Fruit fly (Drosophila melanogaster) whole organism, embryonic: ENCODE measurements around the gene CG15283.
A peak's percentile ranks its signal among the peaks of the same experiment; 100 is the strongest.

Experiments
- Atf3 ChIP-seq: fragments of 200-800 bp; sonication (Bioruptor generic); optimal IDR thresholded peaks from 3 replicates; lab custom pipeline; 2016; ENCODE audit warnings: missing biosample characterization, missing genetic modification characterization
- B-H1 ChIP-seq: fragments of 200-800 bp; sonication (Bioruptor generic); IDR thresholded peaks from 3 replicates; pipeline ENCODE4 v1.3.6; 2022; ENCODE audit warnings: missing biosample characterization, missing genetic modification characterization
- Bgb ChIP-seq: fragments of 200-800 bp; sonication (Bioruptor generic); IDR thresholded peaks from 2 replicates; pipeline ENCODE4 v1.3.6; 2022; ENCODE audit warnings: missing biosample characterization, missing genetic modification characterization; ENCODE audit not compliant: partially characterized antibody
- CG1024 ChIP-seq: fragments of 200-800 bp; sonication (Bioruptor generic); IDR thresholded peaks from 2 replicates; pipeline ENCODE4 v1.3.6; 2022; ENCODE audit warnings: missing biosample characterization, missing genetic modification characterization
- CG10366 ChIP-seq: fragments of 200-800 bp; sonication (Bioruptor generic); IDR thresholded peaks from 2 replicates; pipeline ENCODE4 v1.3.6; 2022; ENCODE audit warnings: missing biosample characterization, missing genetic modification characterization
- CG13296 ChIP-seq: fragments of 200-800 bp; sonication (Bioruptor generic); optimal IDR thresholded peaks from 3 replicates; lab custom pipeline; 2018; ENCODE audit warnings: missing biosample characterization, mild to moderate bottlenecking, missing genetic modification characterization
- CG14050 ChIP-seq: fragments of 200-800 bp; sonication (Bioruptor generic); IDR thresholded peaks from 3 replicates; pipeline ENCODE4 v1.3.6; 2022; ENCODE audit warnings: missing biosample characterization, missing genetic modification characterization
- CG14965 ChIP-seq: fragments of 200-800 bp; sonication (Bioruptor generic); optimal IDR thresholded peaks from 2 replicates; lab custom pipeline; 2016; ENCODE audit warnings: missing biosample characterization, missing genetic modification characterization, borderline replicate concordance
- CG15696 ChIP-seq: fragments of 200-800 bp; sonication (Bioruptor generic); optimal IDR thresholded peaks from 2 replicates; lab custom pipeline; 2019; ENCODE audit warnings: missing biosample characterization, mild to moderate bottlenecking, missing genetic modification characterization, moderate library complexity
- CG1602 ChIP-seq: fragments of 200-800 bp; sonication (Bioruptor generic); optimal IDR thresholded peaks from 3 replicates; lab custom pipeline; 2016; ENCODE audit warnings: missing biosample characterization, missing genetic modification characterization
- CG17328 ChIP-seq: fragments of 200-800 bp; sonication (Bioruptor generic); IDR thresholded peaks from 2 replicates; pipeline ENCODE4 v1.3.6; 2022; ENCODE audit warnings: missing biosample characterization, missing genetic modification characterization
- CG17361 ChIP-seq: fragments of 200-800 bp; sonication (Bioruptor generic); IDR thresholded peaks from 3 replicates; pipeline ENCODE4 v1.3.6; 2022; ENCODE audit warnings: missing biosample characterization, missing genetic modification characterization
- CG18262 ChIP-seq: fragments of 200-800 bp; optimal IDR thresholded peaks from 3 replicates; lab custom pipeline; 2019; ENCODE audit warnings: missing biosample characterization, mild to moderate bottlenecking, missing genetic modification characterization, moderate library complexity
- CG31388 ChIP-seq: fragments of 200-800 bp; sonication (Bioruptor generic); optimal IDR thresholded peaks from 2 replicates; lab custom pipeline; 2016; ENCODE audit warnings: missing biosample characterization, missing genetic modification characterization
- CG34422 ChIP-seq: fragments of 200-800 bp; sonication (Bioruptor generic); IDR thresholded peaks from 3 replicates; pipeline ENCODE4 v1.3.6; 2022; ENCODE audit warnings: missing biosample characterization, missing genetic modification characterization
- CG4820 ChIP-seq: fragments of 200-800 bp; sonication (Bioruptor generic); optimal IDR thresholded peaks from 3 replicates; lab custom pipeline; 2016; ENCODE audit warnings: missing biosample characterization, missing genetic modification characterization
- CG6689 ChIP-seq: fragments of 200-800 bp; sonication (Bioruptor generic); IDR thresholded peaks from 2 replicates; pipeline ENCODE4 v1.3.6; 2022; ENCODE audit warnings: missing biosample characterization, missing genetic modification characterization
- CG6791 ChIP-seq: fragments of 200-800 bp; sonication (Bioruptor generic); IDR thresholded peaks from 3 replicates; pipeline ENCODE4 v1.3.6; 2022; ENCODE audit warnings: missing biosample characterization, missing genetic modification characterization; ENCODE audit not compliant: partially characterized antibody
- CG9727 ChIP-seq: fragments of 200-800 bp; sonication (Bioruptor generic); optimal IDR thresholded peaks from 3 replicates; lab custom pipeline; 2017; ENCODE audit warnings: missing biosample characterization, mild to moderate bottlenecking, missing genetic modification characterization
- CTCF ChIP-seq: fragments of 200-800 bp; sonication (Bioruptor generic); optimal IDR thresholded peaks from 2 replicates; lab custom pipeline; 2017; ENCODE audit warnings: missing biosample characterization, mild to moderate bottlenecking, missing genetic modification characterization, moderate library complexity
- Ets97D ChIP-seq: fragments of 200-800 bp; sonication (Bioruptor generic); optimal IDR thresholded peaks from 3 replicates; lab custom pipeline; 2016; ENCODE audit warnings: missing biosample characterization, missing genetic modification characterization
- H15 ChIP-seq: fragments of 200-800 bp; sonication (Bioruptor generic); IDR thresholded peaks from 3 replicates; pipeline ENCODE4 v1.3.6; 2022; ENCODE audit warnings: missing biosample characterization, missing genetic modification characterization
- PHDP ChIP-seq: fragments of 200-800 bp; sonication (Bioruptor generic); optimal IDR thresholded peaks from 3 replicates; lab custom pipeline; 2018; ENCODE audit warnings: missing biosample characterization, mild to moderate bottlenecking, missing genetic modification characterization, moderate library complexity
- Pdp1 ChIP-seq, 2 experiments: fragments of 200-800 bp; sonication (Bioruptor generic); optimal IDR thresholded peaks; 3 replicates each; lab custom pipeline; 2016; ENCODE audit warnings: missing biosample characterization in 2 of 2, missing genetic modification characterization in 2 of 2, mild to moderate bottlenecking in 1 of 2, moderate library complexity in 1 of 2
- Xrp1 ChIP-seq: fragments of 200-800 bp; sonication (Bioruptor generic); IDR thresholded peaks from 2 replicates; pipeline ENCODE4 v1.3.6; 2022; ENCODE audit warnings: missing biosample characterization, missing genetic modification characterization
- al ChIP-seq: fragments of 200-800 bp; sonication (Bioruptor generic); IDR thresholded peaks from 2 replicates; pipeline ENCODE4 v1.3.6; 2022; ENCODE audit warnings: missing biosample characterization, missing genetic modification characterization
- ap ChIP-seq: fragments of 200-800 bp; sonication (Bioruptor generic); IDR thresholded peaks from 2 replicates; pipeline ENCODE4 v1.3.6; 2022; ENCODE audit warnings: missing biosample characterization, missing genetic modification characterization
- bcd ChIP-seq: fragments of 200-800 bp; sonication (Bioruptor generic); optimal IDR thresholded peaks from 2 replicates; lab custom pipeline; 2017; ENCODE audit warnings: missing biosample characterization, mild to moderate bottlenecking, missing genetic modification characterization
- bowl ChIP-seq: fragments of 200-800 bp; sonication (Bioruptor generic); IDR thresholded peaks from 2 replicates; pipeline ENCODE4 v1.3.6; 2022; ENCODE audit warnings: missing biosample characterization, missing genetic modification characterization
- crol ChIP-seq: fragments of 200-800 bp; sonication (Bioruptor generic); IDR thresholded peaks from 2 replicates; pipeline ENCODE4 v1.3.6; 2022; ENCODE audit warnings: missing biosample characterization, missing genetic modification characterization
- dimm ChIP-seq: fragments of 200-800 bp; sonication (Bioruptor generic); IDR thresholded peaks from 2 replicates; pipeline ENCODE4 v1.3.6; 2022; ENCODE audit warnings: missing biosample characterization, missing genetic modification characterization
- dmrt11E ChIP-seq: fragments of 200-800 bp; sonication (Bioruptor generic); optimal IDR thresholded peaks from 3 replicates; lab custom pipeline; 2018; ENCODE audit warnings: missing biosample characterization, mild to moderate bottlenecking, missing genetic modification characterization, moderate library complexity
- fu2 ChIP-seq: fragments of 200-800 bp; sonication (Bioruptor generic); optimal IDR thresholded peaks from 2 replicates; lab custom pipeline; 2016; ENCODE audit warnings: missing biosample characterization, missing genetic modification characterization
- gsb-n ChIP-seq: fragments of 200-800 bp; sonication (Bioruptor generic); optimal IDR thresholded peaks from 3 replicates; lab custom pipeline; 2018; ENCODE audit warnings: missing biosample characterization, mild to moderate bottlenecking, missing genetic modification characterization
- h ChIP-seq: fragments of >200 bp; optimal IDR thresholded peaks from 2 replicates; lab custom pipeline; 2017
- hkb ChIP-seq, 2 experiments: fragments of 200-800 bp in 1 of 2; fragments of >200 bp in 1 of 2; sonication (Bioruptor generic) in 1 of 2; IDR thresholded peaks in 1 of 2; optimal IDR thresholded peaks in 1 of 2; 2 replicates each; pipeline versions ENCODE4 v1.3.6 to Lab custom; 2017 to 2022; ENCODE audit warnings: missing biosample characterization in 1 of 2, missing genetic modification characterization in 1 of 2
- kni ChIP-seq: fragments of 200-800 bp; sonication (Bioruptor generic); optimal IDR thresholded peaks from 3 replicates; lab custom pipeline; 2017; ENCODE audit warnings: mild to moderate bottlenecking, missing biosample characterization, missing genetic modification reagents, missing genetic modification characterization
- lov ChIP-seq, 2 experiments: fragments of 200-800 bp in 1 of 2; fragments of >200 bp in 1 of 2; sonication (Bioruptor generic) in 1 of 2; IDR thresholded peaks in 1 of 2; optimal IDR thresholded peaks in 1 of 2; 2 replicates in 1 of 2; 3 replicates in 1 of 2; pipeline versions ENCODE4 v1.3.6 to Lab custom; 2017 to 2022; ENCODE audit warnings: missing biosample characterization in 1 of 2, missing genetic modification characterization in 1 of 2
- odd ChIP-seq: fragments of 200-800 bp; sonication (Bioruptor generic); optimal IDR thresholded peaks from 2 replicates; lab custom pipeline; 2017; ENCODE audit warnings: missing biosample characterization, mild to moderate bottlenecking, missing genetic modification characterization
- otp ChIP-seq: fragments of 200-800 bp; sonication (Bioruptor generic); IDR thresholded peaks from 3 replicates; pipeline ENCODE4, ENCODE4 v1.3.6; 2022; ENCODE audit warnings: missing biosample characterization, missing genetic modification characterization
- repo ChIP-seq: fragments of 200-800 bp; sonication (Bioruptor generic); optimal IDR thresholded peaks from 2 replicates; lab custom pipeline; 2016; ENCODE audit warnings: missing biosample characterization, missing genetic modification characterization
- sc ChIP-seq, 3 experiments: fragments of >200 bp in 2 of 3; fragments of 200-800 bp in 1 of 3; sonication (Bioruptor generic) in 1 of 3; optimal IDR thresholded peaks; 2 replicates in 2 of 3; 3 replicates in 1 of 3; lab custom pipeline; 2017; ENCODE audit warnings: mild to moderate bottlenecking in 1 of 3, missing biosample characterization in 1 of 3, missing genetic modification characterization in 1 of 3, missing genetic modification reagents in 1 of 3
- seq ChIP-seq: fragments of 200-800 bp; sonication (Bioruptor generic); IDR thresholded peaks from 2 replicates; pipeline ENCODE4 v1.3.6; 2022; ENCODE audit warnings: missing biosample characterization, missing genetic modification characterization
- shn ChIP-seq: fragments of 200-800 bp; sonication (Bioruptor generic); optimal IDR thresholded peaks from 3 replicates; lab custom pipeline; 2016; ENCODE audit warnings: missing biosample characterization, missing genetic modification characterization
- sob ChIP-seq: fragments of 200-800 bp; sonication (Bioruptor generic); IDR thresholded peaks from 2 replicates; pipeline ENCODE4 v1.3.6; 2022; ENCODE audit warnings: missing biosample characterization, missing genetic modification characterization
- sqz ChIP-seq: fragments of 200-800 bp; sonication (Bioruptor generic); optimal IDR thresholded peaks from 3 replicates; lab custom pipeline; 2018; ENCODE audit warnings: missing biosample characterization, mild to moderate bottlenecking, missing genetic modification characterization
- tna ChIP-seq: fragments of 200-800 bp; sonication (Bioruptor generic); IDR thresholded peaks from 2 replicates; pipeline ENCODE4 v1.3.6; 2022; ENCODE audit warnings: missing biosample characterization, missing genetic modification characterization; ENCODE audit not compliant: partially characterized antibody
- zfh2 ChIP-seq: fragments of 200-800 bp; sonication (Bioruptor generic); optimal IDR thresholded peaks from 2 replicates; lab custom pipeline; 2016; ENCODE audit warnings: missing biosample characterization, missing genetic modification characterization

Gene CG15283

DNA sequence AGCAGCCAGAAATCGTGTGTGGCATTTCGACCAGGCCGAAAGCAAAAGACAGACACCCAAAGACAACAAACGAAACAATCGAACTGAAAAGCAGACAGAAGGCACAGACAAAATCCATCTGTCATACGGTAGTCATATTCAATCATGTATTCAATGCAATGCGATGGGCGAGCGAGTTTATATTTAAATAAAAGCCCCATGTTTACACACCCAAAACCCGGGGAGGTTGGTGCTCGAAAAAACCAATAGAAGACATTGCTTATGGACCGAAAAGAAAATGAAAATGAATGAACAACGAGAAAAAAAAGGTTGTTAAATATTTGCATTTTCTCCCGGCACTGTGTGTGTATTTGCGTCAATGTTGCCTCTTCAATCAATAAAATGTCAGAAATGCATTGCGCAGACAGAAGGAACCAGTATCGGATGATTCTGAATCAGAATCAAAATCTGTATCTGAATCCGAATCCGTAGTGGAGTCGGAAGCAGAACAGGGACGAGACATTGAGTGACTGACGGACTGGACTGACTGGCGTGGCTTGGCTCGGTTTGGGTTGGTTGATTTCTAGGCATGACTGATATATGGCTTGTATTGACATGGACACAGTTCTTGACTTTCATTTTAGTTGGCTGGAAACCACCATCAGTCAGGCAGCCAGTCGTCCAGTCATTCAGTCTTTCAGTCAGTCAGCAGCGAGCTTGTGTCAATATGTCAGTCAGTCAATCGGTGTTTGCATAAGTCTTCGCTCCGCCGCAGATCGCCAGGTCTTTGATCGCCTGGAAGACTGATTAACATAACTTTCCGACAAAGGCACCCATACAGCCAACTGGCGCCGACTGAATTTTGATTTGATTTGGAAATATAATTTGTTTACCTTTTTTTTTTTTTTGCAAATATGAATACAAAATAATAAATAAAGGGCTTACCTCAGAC is 18.0 kb downstream of the CG15283 start (continued):
- no peak for TF ChIP-seq repo (GFP tag; lab: Kevin White, UChicago)
- TF ChIP-seq sc (optimal IDR thresholded peaks at IDR 0.05; lab: Kevin White, UChicago): no peak
- no peak for TF ChIP-seq sc (GFP tag; optimal IDR thresholded peaks at IDR 0.05; lab: Kevin White, UChicago)
- no peak for TF ChIP-seq fu2 (GFP tag; lab: Kevin White, UChicago)
- TF ChIP-seq ap: no peak
- TF ChIP-seq B-H1 (GFP tag; lab: Robert Waterston, UW): no peak
- TF ChIP-seq tna (GFP tag; lab: Robert Waterston, UW): no peak
- TF ChIP-seq gsb-n (tag; lab: Kevin White, UChicago): peak; percentile 35
- TF ChIP-seq bcd (GFP tag; lab: Kevin White, UChicago): no peak
- TF ChIP-seq seq (GFP tag; lab: Robert Waterston, UW): peak; percentile 18; the same call in 1 of the 2 replicates
- no peak for TF ChIP-seq CG13296 (GFP tag; lab: Kevin White, UChicago)
- TF ChIP-seq CG17361 (GFP tag; lab: Robert Waterston, UW): no peak
- TF ChIP-seq CG9727 (GFP tag; lab: Kevin White, UChicago): peak; percentile 35
- TF ChIP-seq otp (GFP tag; lab: Robert Waterston, UW): peak; percentile 55; the same call in 1 of the 3 replicates
- TF ChIP-seq kni (GFP tag; lab: Kevin White, UChicago): peak; percentile 64
- peak; percentile 27; the same call in 1 of the 2 replicates for TF ChIP-seq CG6689 (GFP tag; lab: Robert Waterston, UW)
- TF ChIP-seq lov (optimal IDR thresholded peaks at IDR 0.05; lab: Kevin White, UChicago): no peak
- peak; percentile 78; the same call in 1 of the 3 replicates for TF ChIP-seq lov (GFP tag; IDR thresholded peaks at IDR 0.05; lab: Robert Waterston, UW)
- no peak for TF ChIP-seq al (GFP tag; lab: Robert Waterston, UW)
- TF ChIP-seq CG17328 (GFP tag; lab: Robert Waterston, UW): peak; percentile 33; the same call in 1 of the 2 replicates
- TF ChIP-seq Xrp1 (GFP tag; lab: Robert Waterston, UW): peak; percentile 68
- no peak for TF ChIP-seq hkb (optimal IDR thresholded peaks at IDR 0.05; lab: Kevin White, UChicago)
- TF ChIP-seq hkb (GFP tag; IDR thresholded peaks at IDR 0.05; lab: Robert Waterston, UW): peak; percentile 55; the same call in 1 of the 2 replicates
- no peak for TF ChIP-seq CG10366
- no peak for TF ChIP-seq Atf3 (GFP tag; lab: Kevin White, UChicago)
- TF ChIP-seq Bgb (GFP tag; lab: Robert Waterston, UW): no peak
- TF ChIP-seq h (lab: Kevin White, UChicago): no peak
- no peak for TF ChIP-seq PHDP (tag; lab: Kevin White, UChicago)
- 0 out of 2 replicates have a peak, but pooled peaks have one; percentile 14 for TF ChIP-seq bowl
- TF ChIP-seq CG6791 (GFP tag; lab: Robert Waterston, UW): no peak
- TF ChIP-seq CTCF (GFP tag; lab: Kevin White, UChicago): no peak
- TF ChIP-seq zfh2 (GFP tag; lab: Kevin White, UChicago): no peak
- peak; percentile 24 for TF ChIP-seq CG14965
- no peak for TF ChIP-seq dimm (GFP tag; lab: Robert Waterston, UW)
- TF ChIP-seq CG4820: no peak
- TF ChIP-seq Pdp1 (GFP tag; optimal IDR thresholded peaks at IDR 0.05; lab: Kevin White, UChicago): peak in 1 of 2 experiments; percentile 26
- no peak for TF ChIP-seq CG18262
- peak; percentile 10 for TF ChIP-seq dmrt11E (tag; lab: Kevin White, UChicago)
- peak; percentile 19 for TF ChIP-seq CG15696
- peak; percentile 62 for TF ChIP-seq odd (GFP tag; lab: Kevin White, UChicago)
- no peak for TF ChIP-seq sqz
- TF ChIP-seq CG34422 (GFP tag; lab: Robert Waterston, UW): 0 out of 3 replicates have a peak, but pooled peaks have one; percentile 28
- TF ChIP-seq sob: 0 out of 2 replicates have a peak, but pooled peaks have one; percentile 19
- peak; percentile 63; the same call in 1 of the 2 replicates for TF ChIP-seq CG1024 (GFP tag; lab: Robert Waterston, UW)
- no peak for TF ChIP-seq H15
- TF ChIP-seq shn (GFP tag; lab: Kevin White, UChicago): no peak
- TF ChIP-seq crol (GFP tag; lab: Robert Waterston, UW): no peak
- no peak for TF ChIP-seq Ets97D
- no peak for TF ChIP-seq CG14050 (GFP tag; lab: Robert Waterston, UW)
- no peak for TF ChIP-seq CG31388 (GFP tag; lab: Kevin White, UChicago)
- no peak for TF ChIP-seq CG1602 (GFP tag; lab: Kevin White, UChicago)
